Worm (Caenorhabditis elegans): ENCODE results near the gene perm-4.
A peak's percentile ranks its signal among the peaks of the same experiment; 100 is the strongest.

The perm-4 gene

DNA sequence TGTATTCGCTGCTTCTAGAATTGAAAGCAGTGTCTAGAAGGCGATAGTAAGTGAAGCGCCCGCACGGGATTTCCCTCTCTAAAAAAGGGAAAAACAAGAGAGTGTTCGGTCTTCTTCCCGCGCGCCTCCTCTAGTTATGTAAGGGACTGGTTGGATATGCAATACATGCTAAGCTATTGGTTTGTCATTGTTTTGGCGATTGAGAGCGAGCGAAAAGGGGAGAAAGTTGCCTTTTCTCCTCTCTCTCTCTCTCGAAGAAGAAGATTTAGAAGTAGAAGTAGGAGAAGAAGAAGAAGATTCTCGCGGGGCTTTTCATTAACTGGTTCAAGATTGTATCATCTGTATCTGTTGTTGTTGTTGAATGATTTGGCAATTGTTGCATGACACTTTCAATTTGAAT, 50.8 kb downstream of the perm-4 start:
- TF ChIP-seq pag-3 (tag; optimal IDR thresholded peaks at IDR 0.05; ENCODE audit: borderline replicate concordance, insufficient read depth) (no peak), blmp-1 (tag; optimal IDR thresholded peaks at IDR 0.05) (peak; percentile 92)
